Worm (Caenorhabditis elegans) whole organism, L2 larva: ENCODE results near the gene mrpl-42.

Source experiments
- nhr-12 ChIP-seq: fragments of 150-350 bp; optimal IDR thresholded peaks from 2 replicates; lab custom pipeline; 2014; ENCODE audit warnings: missing biosample characterization, missing genetic modification characterization
- nhr-23 ChIP-seq: fragments of 150-350 bp; optimal IDR thresholded peaks from 2 replicates; lab custom pipeline; 2014; ENCODE audit warnings: missing biosample characterization, missing genetic modification reagents, missing genetic modification characterization

DNA sequence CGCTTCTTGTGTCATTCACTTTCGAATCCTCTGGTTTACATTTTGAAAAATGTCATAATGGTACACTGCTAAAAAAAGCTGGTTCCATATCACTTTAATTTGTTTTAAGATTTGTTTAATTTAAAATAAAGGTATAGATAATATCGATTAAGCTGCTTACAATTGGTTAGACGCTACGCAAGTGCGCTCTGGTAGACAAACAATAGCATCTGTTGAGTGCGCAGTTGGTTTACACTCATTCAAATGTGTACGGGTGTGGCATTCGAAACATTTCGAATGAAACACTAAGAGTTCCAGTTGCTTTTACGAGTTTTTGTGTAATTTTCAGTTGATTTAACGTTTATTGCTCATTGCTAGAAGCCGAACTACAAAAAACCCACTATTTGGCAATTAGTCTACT lies 13.2 kb upstream of the mrpl-42 start:
- no peak for TF ChIP-seq nhr-23
- no peak for TF ChIP-seq nhr-12 (tag; lab: Kevin White, UChicago)
